Worm (Caenorhabditis elegans): ENCODE results near the gene pqn-31.
A peak's percentile ranks its signal among the peaks of the same experiment; 100 is the strongest.

The pqn-31 gene

ce11 chrV:9094060-9094628, 15.2 kb upstream of the pqn-31 start (continued):
- no peak for TF ChIP-seq alr-1 (tag; optimal IDR thresholded peaks at IDR 0.05)
- peak; percentile 93 for TF ChIP-seq nhr-129 (tag; optimal IDR thresholded peaks at IDR 0.05)
- no peak for TF ChIP-seq nhr-6 (tag; optimal IDR thresholded peaks at IDR 0.05)
- TF ChIP-seq ama-1 (optimal IDR thresholded peaks at IDR 0.05), result peak; percentile 46
- no peak for TF ChIP-seq ceh-82 (tag; optimal IDR thresholded peaks at IDR 0.05)
- TF ChIP-seq ztf-11 (tag; optimal IDR thresholded peaks at IDR 0.05), result no peak
- TF ChIP-seq ztf-4 (tag; optimal IDR thresholded peaks at IDR 0.05), result peak; percentile 35
- TF ChIP-seq F13H6.1 (tag; optimal IDR thresholded peaks at IDR 0.05), result peak; percentile 75
- no peak for TF ChIP-seq nhr-23 (tag; optimal IDR thresholded peaks at IDR 0.05)
- TF ChIP-seq ztf-1 (GFP tag; conservative IDR thresholded peaks at IDR 0.05), result no peak

- TF ChIP-seq gmeb-1 (tag; optimal IDR thresholded peaks at IDR 0.05) (no peak), ama-1 (optimal IDR thresholded peaks at IDR 0.05) (no peak), lin-39 (tag; optimal IDR thresholded peaks at IDR 0.05) (no peak), ceh-16 (tag; optimal IDR thresholded peaks at IDR 0.05) (no peak), ztf-4 (tag; optimal IDR thresholded peaks at IDR 0.05) (no peak), dmd-4 (tag; optimal IDR thresholded peaks at IDR 0.05) (no peak), elt-1 (tag; optimal IDR thresholded peaks at IDR 0.05) (no peak), ztf-1 (GFP tag; conservative IDR thresholded peaks at IDR 0.05) (no peak), ZK546.5 (tag; optimal IDR thresholded peaks at IDR 0.05) (no peak), aly-2 (tag; optimal IDR thresholded peaks at IDR 0.05) (no peak), lsy-2 (tag; optimal IDR thresholded peaks at IDR 0.05) (peak in 1 of 2 experiments; percentile 5), nhr-10 (tag; optimal IDR thresholded peaks at IDR 0.05) (no peak), lin-11 (tag; optimal IDR thresholded peaks at IDR 0.05) (no peak), sma-9 (GFP tag; optimal IDR thresholded peaks at IDR 0.05) (peak; percentile 43), sma-9 (tag; optimal IDR thresholded peaks at IDR 0.05) (no peak), crh-2 (tag; optimal IDR thresholded peaks at IDR 0.05) (peak; percentile 13), Y55F3AM.14 (GFP tag; optimal IDR thresholded peaks at IDR 0.05) (no peak), sma-3 (GFP tag; optimal IDR thresholded peaks at IDR 0.05) (no peak), ceh-82 (tag; optimal IDR thresholded peaks at IDR 0.05) (no peak), skn-1 (tag; optimal IDR thresholded peaks at IDR 0.05) (no peak), nhr-129 (tag; optimal IDR thresholded peaks at IDR 0.05) (no peak), C34F6.9 (tag; optimal IDR thresholded peaks at IDR 0.05) (peak; percentile 20)
Observed at ce11 chrV:9094976-9095375, 14.4 kb upstream of the pqn-31 start.

DNA sequence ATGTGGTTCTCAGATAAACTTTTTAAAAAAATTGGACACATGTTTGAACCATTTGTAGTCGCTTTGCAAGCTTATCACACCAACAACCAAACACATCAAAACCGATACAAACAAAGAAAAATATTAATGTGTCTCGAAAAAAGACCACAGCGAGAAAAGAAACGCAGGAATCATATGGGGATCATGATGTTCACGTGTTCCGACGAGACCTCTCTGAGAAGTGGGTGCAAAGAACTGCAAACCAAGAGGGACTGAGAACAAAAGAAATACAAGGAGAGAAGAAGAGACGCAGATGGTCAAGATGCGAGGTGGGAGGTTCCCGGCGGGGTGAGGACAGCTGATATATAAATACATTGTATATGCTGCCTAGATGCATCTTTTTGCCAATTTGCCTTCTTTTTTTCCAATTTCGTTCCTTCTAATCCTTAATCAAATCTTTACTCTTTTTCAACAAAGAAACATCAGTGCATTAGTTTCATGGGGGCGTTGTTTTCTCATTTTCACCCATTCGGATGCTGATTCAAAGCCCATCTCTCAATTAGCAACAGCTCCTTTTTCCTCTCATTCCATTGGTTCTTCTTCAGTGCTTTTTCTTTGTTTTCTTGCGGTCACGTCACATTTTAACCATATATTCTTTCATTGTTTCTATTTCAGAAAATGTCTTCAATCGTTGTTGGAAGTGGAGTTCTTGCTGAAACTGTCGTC, 13.6 kb upstream of the pqn-31 start, which contains the start of gene F21C10.10:
F21C10.10 (plus strand) TSS at position 655 of the 705 bp plus-strand sequence.
- TF ChIP-seq nhr-23 (tag; optimal IDR thresholded peaks at IDR 0.05) (no peak), sma-3 (GFP tag; optimal IDR thresholded peaks at IDR 0.05) (peak; percentile 93), C34F6.9 (tag; optimal IDR thresholded peaks at IDR 0.05) (peak; percentile 86), elt-3 (tag; optimal IDR thresholded peaks at IDR 0.05) (no peak), nhr-21 (tag; optimal IDR thresholded peaks at IDR 0.05) (peak; percentile 96), lin-11 (tag; optimal IDR thresholded peaks at IDR 0.05) (no peak), lin-13 (GFP tag; optimal IDR thresholded peaks at IDR 0.05) (peak; percentile 73), mbf-1 (tag; optimal IDR thresholded peaks at IDR 0.05) (no peak), nhr-129 (tag; optimal IDR thresholded peaks at IDR 0.05) (peak; percentile 88), fos-1 (tag; optimal IDR thresholded peaks at IDR 0.05) (peak; percentile 70), blmp-1 (tag; optimal IDR thresholded peaks at IDR 0.05; ENCODE audit: insufficient read depth) (peak; percentile 72), mdl-1 (tag; optimal IDR thresholded peaks at IDR 0.05) (peak; percentile 63 to 89), mab-5 (tag; optimal IDR thresholded peaks at IDR 0.05) (peak; percentile 17), gmeb-1 (tag; optimal IDR thresholded peaks at IDR 0.05) (peak; percentile 73), sma-9 (GFP tag; optimal IDR thresholded peaks at IDR 0.05) (peak; percentile 99), sma-9 (tag; optimal IDR thresholded peaks at IDR 0.05) (peak; percentile 34), ama-1 (optimal IDR thresholded peaks at IDR 0.05) (no peak), nhr-6 (tag; optimal IDR thresholded peaks at IDR 0.05) (peak; percentile 85), crh-2 (tag; optimal IDR thresholded peaks at IDR 0.05) (peak; percentile 88), lsy-2 (tag; optimal IDR thresholded peaks at IDR 0.05) (peak in 1 of 2 experiments; percentile 85), unc-39 (tag; optimal IDR thresholded peaks at IDR 0.05) (no peak), snpc-4 (tag; optimal IDR thresholded peaks at IDR 0.05) (peak; percentile 68), nhr-25 (tag; optimal IDR thresholded peaks at IDR 0.05) (peak; percentile 97), ztf-4 (tag; optimal IDR thresholded peaks at IDR 0.05) (peak; percentile 86), ZK546.5 (tag; optimal IDR thresholded peaks at IDR 0.05) (no peak), sem-4 (tag; optimal IDR thresholded peaks at IDR 0.05) (peak; percentile 77), egl-27 (tag; optimal IDR thresholded peaks at IDR 0.05) (peak; percentile 85), dmd-4 (tag; optimal IDR thresholded peaks at IDR 0.05) (no peak), ztf-1 (GFP tag; conservative IDR thresholded peaks at IDR 0.05) (no peak), nhr-12 (tag; optimal IDR thresholded peaks at IDR 0.05) (no peak), Y55F3AM.14 (GFP tag; optimal IDR thresholded peaks at IDR 0.05) (peak; percentile 88), unc-62 (GFP tag; optimal IDR thresholded peaks at IDR 0.05) (no peak), nhr-237 (tag; optimal IDR thresholded peaks at IDR 0.05) (no peak), unc-55 (GFP tag; optimal IDR thresholded peaks at IDR 0.05) (peak; percentile 29), F13H6.1 (tag; optimal IDR thresholded peaks at IDR 0.05) (peak; percentile 96)

Data from whole organism, L2 larva.